Fruit fly (Drosophila melanogaster): ENCODE data around the gene CG3081.

Gene CG3081

DNA sequence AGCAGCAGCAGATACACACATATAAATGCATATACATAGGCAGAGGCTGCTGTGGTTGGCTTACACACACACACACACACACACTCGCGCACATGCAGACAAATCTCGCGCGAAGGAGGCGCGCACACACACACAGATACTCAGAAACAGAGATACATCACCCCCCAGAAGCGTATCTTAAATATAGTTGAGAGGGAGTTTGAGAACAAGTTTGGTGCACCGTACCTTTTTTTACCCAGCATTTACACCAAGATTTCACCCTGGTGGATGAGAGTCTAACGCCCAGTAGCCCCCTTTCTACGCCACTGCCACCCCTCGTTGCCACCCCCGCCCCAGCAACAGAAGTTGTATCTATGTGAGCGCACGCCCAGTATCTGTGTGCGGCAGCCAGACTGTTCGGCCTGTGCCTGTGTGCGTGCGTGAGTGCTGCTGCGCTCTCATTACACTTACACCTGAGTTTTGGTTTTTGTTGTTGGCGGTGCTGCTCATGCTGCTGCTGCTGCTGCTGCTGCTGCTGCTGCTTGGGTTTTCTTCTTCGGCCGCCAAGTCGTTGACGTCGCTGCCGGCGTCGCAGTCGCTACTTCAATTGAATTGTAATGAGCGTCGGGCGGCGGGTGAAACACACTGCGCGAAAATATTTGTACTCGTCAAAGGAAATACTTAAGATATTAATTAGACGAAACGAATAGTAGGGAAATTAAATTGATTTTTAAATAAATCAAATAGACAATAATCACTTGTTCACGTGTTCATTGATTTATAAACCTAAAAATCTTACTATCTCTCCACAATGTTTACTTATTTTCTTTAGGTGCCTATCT is 53.6 kb downstream of the CG3081 start (continued):
- TF ChIP-seq CG11093 (GFP tag; IDR thresholded peaks at IDR 0.05): peak; percentile 84
- peak; percentile 87 for TF ChIP-seq CG4730 (GFP tag; IDR thresholded peaks at IDR 0.05)
- TF ChIP-seq CG15601 (tag; optimal IDR thresholded peaks at IDR 0.05): peak; percentile 62
- TF ChIP-seq HLH3B (GFP tag; IDR thresholded peaks at IDR 0.05): peak; percentile 91
- TF ChIP-seq Stat92E (GFP tag; optimal IDR thresholded peaks at IDR 0.05): no peak
- TF ChIP-seq ftz-f1 (GFP tag; optimal IDR thresholded peaks at IDR 0.05): no peak
- TF ChIP-seq sna (GFP tag; IDR thresholded peaks at IDR 0.05; ENCODE audit: partially characterized antibody): no peak
- peak; percentile 51 for TF ChIP-seq CG16863 (GFP tag; optimal IDR thresholded peaks at IDR 0.05)
- TF ChIP-seq CG17359 (tag; optimal IDR thresholded peaks at IDR 0.05): peak; percentile 81
- peak; percentile 67 for TF ChIP-seq jumu (GFP tag; optimal IDR thresholded peaks at IDR 0.05)
- peak; percentile 84 for TF ChIP-seq ro (GFP tag; IDR thresholded peaks at IDR 0.05)
- no peak for TF ChIP-seq eve (GFP tag; optimal IDR thresholded peaks at IDR 0.05)
- TF ChIP-seq abd-A (tag; optimal IDR thresholded peaks at IDR 0.05): peak; percentile 36
- TF ChIP-seq CG8944 (GFP tag; optimal IDR thresholded peaks at IDR 0.05): peak; percentile 76
- peak; percentile 84 for TF ChIP-seq unpg (GFP tag; optimal IDR thresholded peaks at IDR 0.05)
- TF ChIP-seq CG8359 (GFP tag; optimal IDR thresholded peaks at IDR 0.05; ENCODE audit: borderline replicate concordance): no peak
- peak; percentile 77 for TF ChIP-seq NfI (GFP tag; optimal IDR thresholded peaks at IDR 0.05)
- TF ChIP-seq CG3407 (GFP tag; optimal IDR thresholded peaks at IDR 0.05): peak; percentile 67
- TF ChIP-seq Dll (GFP tag; IDR thresholded peaks at IDR 0.05; ENCODE audit: partially characterized antibody): no peak
- no peak for TF ChIP-seq psq (GFP tag; optimal IDR thresholded peaks at IDR 0.05)
- TF ChIP-seq ci (GFP tag; IDR thresholded peaks at IDR 0.05): peak; percentile 96
- peak; percentile 94 for TF ChIP-seq Ptx1 (GFP tag; IDR thresholded peaks at IDR 0.05)
- TF ChIP-seq CG31224 (GFP tag; IDR thresholded peaks at IDR 0.05): peak; percentile 80
- no peak for TF ChIP-seq D (optimal IDR thresholded peaks at IDR 0.05)
- TF ChIP-seq D (GFP tag; optimal IDR thresholded peaks at IDR 0.05): peak; percentile 73
- peak; percentile 87 for TF ChIP-seq CG14014 (GFP tag; IDR thresholded peaks at IDR 0.05)
- peak; percentile 93 for TF ChIP-seq CG16815 (GFP tag; optimal IDR thresholded peaks at IDR 0.05)
- no peak for TF ChIP-seq kah (GFP tag; optimal IDR thresholded peaks at IDR 0.05)
- peak; percentile 8 for TF ChIP-seq ems (GFP tag; optimal IDR thresholded peaks at IDR 0.05)
- no peak for TF ChIP-seq CG14860 (GFP tag; IDR thresholded peaks at IDR 0.05; ENCODE audit: partially characterized antibody)
- TF ChIP-seq CG17361 (GFP tag; IDR thresholded peaks at IDR 0.05): peak; percentile 77
- TF ChIP-seq CG6272 (GFP tag; IDR thresholded peaks at IDR 0.05): peak; percentile 91
- TF ChIP-seq Eip74EF (GFP tag; optimal IDR thresholded peaks at IDR 0.05): no peak
- TF ChIP-seq CG6791 (GFP tag; IDR thresholded peaks at IDR 0.05; ENCODE audit: partially characterized antibody): no peak
- TF ChIP-seq Xbp1 (GFP tag; optimal IDR thresholded peaks at IDR 0.05): peak; percentile 85
- peak; percentile 70 for TF ChIP-seq cato (GFP tag; optimal IDR thresholded peaks at IDR 0.05; ENCODE audit: borderline replicate concordance)
- TF ChIP-seq croc (GFP tag; conservative IDR thresholded peaks at IDR 0.05): peak; percentile 89
- peak; percentile 59 for TF ChIP-seq MTF-1 (GFP tag; optimal IDR thresholded peaks at IDR 0.05; ENCODE audit: borderline replicate concordance)
- peak; percentile 93 for TF ChIP-seq slbo (GFP tag; IDR thresholded peaks at IDR 0.05)
- TF ChIP-seq lbe (GFP tag; optimal IDR thresholded peaks at IDR 0.05): no peak
- peak; percentile 85 for TF ChIP-seq Abd-B (GFP tag; optimal IDR thresholded peaks at IDR 0.05)
- TF ChIP-seq Atf6 (GFP tag; IDR thresholded peaks at IDR 0.05): peak; percentile 81
- TF ChIP-seq Dref (GFP tag; IDR thresholded peaks at IDR 0.05): no peak
- peak; percentile 84 for TF ChIP-seq CG7357 (GFP tag; IDR thresholded peaks at IDR 0.05)
- peak; percentile 5 for TF ChIP-seq vfl (GFP tag; optimal IDR thresholded peaks at IDR 0.05)
- peak; percentile 36 for TF ChIP-seq CHES-1-like (GFP tag; optimal IDR thresholded peaks at IDR 0.05)
- no peak for TF ChIP-seq CG3995 (GFP tag; optimal IDR thresholded peaks at IDR 0.05)
- TF ChIP-seq org-1 (GFP tag; optimal IDR thresholded peaks at IDR 0.05): peak; percentile 89
- TF ChIP-seq CG18262 (tag; optimal IDR thresholded peaks at IDR 0.05): peak; percentile 82

Measured in whole organism, embryonic.